Fruit fly (Drosophila melanogaster): Measurements from ENCODE around the gene eIF2gamma.
A peak's percentile ranks its signal among the peaks of the same experiment; 100 is the strongest.

The eIF2gamma gene

DNA sequence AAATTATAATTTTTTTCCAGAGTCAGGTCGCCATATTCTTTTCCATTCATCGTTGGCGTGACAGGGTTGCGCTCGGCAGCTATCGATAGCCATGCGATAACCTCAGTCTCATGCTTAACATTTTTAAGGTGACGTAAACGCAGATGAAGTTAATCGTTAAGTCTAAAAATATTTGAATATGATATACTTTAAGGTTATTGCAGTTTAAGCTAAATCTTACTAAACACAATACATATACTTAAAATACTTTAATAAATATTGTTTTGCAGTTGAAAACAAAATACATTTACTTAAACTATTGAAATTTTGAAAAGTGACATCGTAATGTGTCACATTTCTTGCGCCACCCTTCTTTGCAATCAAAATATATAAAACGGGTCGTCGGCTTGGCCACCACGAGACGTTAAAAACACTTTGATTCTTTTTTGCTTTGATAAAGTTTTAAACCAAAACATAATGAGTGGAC, 11.9 kb upstream of the eIF2gamma start, which contains the start of the genes Cp190 and CG4338:
Cp190 (minus strand) TSS at position 84 of the 466 bp plus-strand sequence.
CG4338 (plus strand) TSS at position 365 of the 466 bp plus-strand sequence.
- TF ChIP-seq usp (GFP tag; optimal IDR thresholded peaks at IDR 0.05) (no peak), pan (optimal IDR thresholded peaks at IDR 0.05) (no peak), psq (optimal IDR thresholded peaks at IDR 0.05) (no peak), Dll (optimal IDR thresholded peaks at IDR 0.05) (no peak), EcR (GFP tag; optimal IDR thresholded peaks at IDR 0.05) (no peak), CG8478 (optimal IDR thresholded peaks at IDR 0.05) (no peak)

- TF ChIP-seq Dll (optimal IDR thresholded peaks at IDR 0.05) (no peak), EcR (GFP tag; optimal IDR thresholded peaks at IDR 0.05) (no peak), pan (optimal IDR thresholded peaks at IDR 0.05) (no peak), psq (optimal IDR thresholded peaks at IDR 0.05) (no peak), usp (GFP tag; optimal IDR thresholded peaks at IDR 0.05) (no peak), CG8478 (optimal IDR thresholded peaks at IDR 0.05) (no peak)
Observed at dm6 chr3R:15268856-15269255, 5.6 kb upstream of the eIF2gamma start.

DNA sequence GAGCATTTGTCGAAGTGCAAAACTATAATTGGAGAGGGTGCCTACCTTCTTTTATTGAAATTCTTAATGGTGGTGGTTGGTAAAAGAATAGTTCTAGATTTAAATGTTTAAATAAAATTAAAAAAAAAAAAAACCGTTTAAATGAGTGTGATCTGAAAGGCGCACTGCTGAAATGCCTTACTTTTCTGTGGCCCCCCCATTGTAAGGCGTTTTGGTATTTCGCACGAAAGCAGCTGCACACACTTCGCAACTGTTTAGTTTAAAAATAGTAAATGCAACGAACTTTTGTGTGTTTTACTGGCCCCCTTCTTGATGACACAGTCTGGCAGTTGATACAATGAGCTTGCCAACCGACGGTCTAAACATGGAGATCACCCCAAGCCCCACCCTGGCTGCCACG, 5.2 kb upstream of the eIF2gamma start, which contains the start of the genes CG14864 and Zip88E:
CG14864 (minus strand) TSS at position 113 of the 400 bp plus-strand sequence.
Zip88E (plus strand) TSS at position 237 of the 400 bp plus-strand sequence.
- TF ChIP-seq EcR (GFP tag; optimal IDR thresholded peaks at IDR 0.05) (no peak), CG8478 (optimal IDR thresholded peaks at IDR 0.05) (no peak), pan (optimal IDR thresholded peaks at IDR 0.05) (no peak), psq (optimal IDR thresholded peaks at IDR 0.05) (no peak), usp (GFP tag; optimal IDR thresholded peaks at IDR 0.05) (no peak), Dll (optimal IDR thresholded peaks at IDR 0.05) (no peak)

DNA sequence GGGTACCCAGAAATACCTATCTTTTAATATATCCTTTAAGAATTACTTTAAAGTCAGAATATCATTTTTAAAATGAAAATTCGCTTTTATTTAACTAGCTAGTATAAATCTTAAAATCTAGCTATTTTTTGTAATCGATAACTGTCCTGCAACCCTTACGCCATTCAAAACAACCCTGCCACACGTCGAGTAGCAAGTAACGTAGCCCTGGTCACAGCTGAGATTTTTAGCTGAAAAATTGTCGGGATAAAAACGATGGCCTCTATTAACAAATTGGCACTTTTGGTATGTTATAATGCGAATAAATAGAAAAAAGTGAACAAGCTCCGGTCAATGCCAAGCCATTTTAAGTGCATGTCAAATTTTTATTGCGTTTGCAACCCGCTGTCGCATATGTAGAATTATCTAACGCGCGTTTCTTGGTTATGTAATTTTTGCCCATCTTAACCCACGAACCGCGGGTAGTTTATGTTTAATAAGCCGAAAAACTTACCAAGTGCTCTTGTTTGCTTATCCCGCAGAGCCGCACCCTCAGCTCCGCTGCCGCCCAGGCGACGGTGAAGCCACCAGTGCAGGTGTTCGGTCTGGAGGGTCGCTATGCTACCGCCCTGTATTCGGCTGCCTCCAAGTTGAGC, 2.3 kb upstream of the eIF2gamma start, which contains the start of gene ATPsynO:
ATPsynO (plus strand) TSS at position 186 of the 635 bp plus-strand sequence.
- no peak for TF ChIP-seq EcR (GFP tag; optimal IDR thresholded peaks at IDR 0.05)
- TF ChIP-seq Dll (optimal IDR thresholded peaks at IDR 0.05) = no peak
- TF ChIP-seq psq (optimal IDR thresholded peaks at IDR 0.05) = no peak
- no peak for TF ChIP-seq CG8478 (optimal IDR thresholded peaks at IDR 0.05)
- no peak for TF ChIP-seq usp (GFP tag; optimal IDR thresholded peaks at IDR 0.05)
- TF ChIP-seq pan (optimal IDR thresholded peaks at IDR 0.05) = no peak

DNA sequence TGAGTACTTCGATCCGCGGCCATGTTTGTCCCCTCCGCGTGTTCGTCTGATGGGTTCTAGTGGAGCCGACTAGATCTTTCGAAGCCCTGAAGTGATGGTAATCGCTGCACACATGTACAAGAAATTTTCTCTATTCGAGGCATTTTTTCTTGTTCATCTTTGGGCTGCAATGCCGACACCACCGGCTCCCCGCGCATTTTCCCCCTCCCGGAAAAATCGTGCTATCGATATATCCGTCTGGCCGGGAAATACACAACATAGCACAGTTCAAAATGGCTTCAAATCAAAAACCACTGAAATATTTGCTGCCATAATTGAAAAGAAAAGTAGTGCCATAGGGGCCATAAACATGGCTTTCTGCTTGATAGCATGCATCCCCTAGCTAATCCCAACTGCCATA, 688 bp upstream of the eIF2gamma start:
- TF ChIP-seq psq (optimal IDR thresholded peaks at IDR 0.05) = no peak
- no peak for TF ChIP-seq CG8478 (optimal IDR thresholded peaks at IDR 0.05)
- TF ChIP-seq usp (GFP tag; optimal IDR thresholded peaks at IDR 0.05) = no peak
- no peak for TF ChIP-seq Dll (optimal IDR thresholded peaks at IDR 0.05)
- no peak for TF ChIP-seq pan (optimal IDR thresholded peaks at IDR 0.05)
- TF ChIP-seq EcR (GFP tag; optimal IDR thresholded peaks at IDR 0.05) = no peak

DNA sequence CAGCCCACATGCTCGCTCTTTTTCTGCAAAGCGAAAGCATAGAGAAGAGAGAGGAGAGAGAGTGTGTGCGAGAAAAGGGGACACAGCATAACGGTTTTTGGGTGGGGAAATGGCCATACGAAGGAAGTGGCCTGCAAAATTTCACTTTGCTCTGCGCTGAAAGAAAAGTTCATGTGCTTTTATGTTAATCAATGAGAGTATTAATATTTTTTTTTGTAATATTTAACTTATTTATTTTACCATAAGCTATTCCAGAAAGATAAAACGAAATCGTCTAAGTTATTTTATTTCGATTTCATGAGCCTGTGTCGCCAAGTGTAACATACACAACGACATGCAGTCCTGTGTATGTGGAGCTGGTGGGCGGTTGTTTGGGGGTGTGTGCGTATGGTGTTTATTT, 12.8 kb downstream of the eIF2gamma start:
- TF ChIP-seq psq (optimal IDR thresholded peaks at IDR 0.05) = no peak
- no peak for TF ChIP-seq usp (GFP tag; optimal IDR thresholded peaks at IDR 0.05)
- no peak for TF ChIP-seq CG8478 (optimal IDR thresholded peaks at IDR 0.05)
- TF ChIP-seq pan (optimal IDR thresholded peaks at IDR 0.05) = no peak
- no peak for TF ChIP-seq EcR (GFP tag; optimal IDR thresholded peaks at IDR 0.05)
- TF ChIP-seq Dll (optimal IDR thresholded peaks at IDR 0.05) = no peak

- TF ChIP-seq pan (optimal IDR thresholded peaks at IDR 0.05) = no peak
- TF ChIP-seq usp (GFP tag; optimal IDR thresholded peaks at IDR 0.05) = no peak
- TF ChIP-seq psq (optimal IDR thresholded peaks at IDR 0.05) = no peak
- TF ChIP-seq Dll (optimal IDR thresholded peaks at IDR 0.05) = no peak
- no peak for TF ChIP-seq CG8478 (optimal IDR thresholded peaks at IDR 0.05)
- no peak for TF ChIP-seq EcR (GFP tag; optimal IDR thresholded peaks at IDR 0.05)
Observed at dm6 chr3R:15249735-15250134, 13.5 kb downstream of the eIF2gamma start, which contains the start of gene CG42404. TSS of gene CG42404 (plus strand) at chr3R:15250094.

dm6 chr3R:15249037-15249436, 14.2 kb downstream of the eIF2gamma start, which contains the start of gene Amt:
TSS of gene Amt (minus strand) at chr3R:15249137.
- TF ChIP-seq CG8478 (optimal IDR thresholded peaks at IDR 0.05) = no peak
- no peak for TF ChIP-seq EcR (GFP tag; optimal IDR thresholded peaks at IDR 0.05)
- TF ChIP-seq usp (GFP tag; optimal IDR thresholded peaks at IDR 0.05) = no peak
- no peak for TF ChIP-seq pan (optimal IDR thresholded peaks at IDR 0.05)
- no peak for TF ChIP-seq psq (optimal IDR thresholded peaks at IDR 0.05)
- TF ChIP-seq Dll (optimal IDR thresholded peaks at IDR 0.05) = no peak

DNA sequence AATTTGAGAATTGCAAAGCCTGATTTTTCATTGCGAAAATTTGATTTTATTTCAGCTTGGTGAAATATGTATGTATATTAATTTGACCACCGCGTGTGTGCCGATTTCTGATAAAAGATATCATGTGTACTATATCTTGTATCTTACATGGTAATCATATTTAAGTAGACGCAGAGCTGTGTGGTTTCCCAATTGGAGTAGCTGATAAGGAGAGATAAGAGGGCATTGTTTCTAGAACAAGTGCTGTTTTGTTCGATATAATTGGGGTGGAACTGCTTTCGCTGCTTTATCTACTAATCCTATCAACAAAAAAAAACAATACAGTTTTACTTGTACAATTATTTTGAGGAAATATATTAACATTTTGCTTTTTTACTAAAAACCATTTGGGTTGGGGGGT, 16.7 kb downstream of the eIF2gamma start:
- TF ChIP-seq psq (optimal IDR thresholded peaks at IDR 0.05) = no peak
- no peak for TF ChIP-seq pan (optimal IDR thresholded peaks at IDR 0.05)
- TF ChIP-seq usp (GFP tag; optimal IDR thresholded peaks at IDR 0.05) = no peak
- no peak for TF ChIP-seq CG8478 (optimal IDR thresholded peaks at IDR 0.05)
- TF ChIP-seq Dll (optimal IDR thresholded peaks at IDR 0.05) = no peak
- TF ChIP-seq EcR (GFP tag; optimal IDR thresholded peaks at IDR 0.05) = no peak

DNA sequence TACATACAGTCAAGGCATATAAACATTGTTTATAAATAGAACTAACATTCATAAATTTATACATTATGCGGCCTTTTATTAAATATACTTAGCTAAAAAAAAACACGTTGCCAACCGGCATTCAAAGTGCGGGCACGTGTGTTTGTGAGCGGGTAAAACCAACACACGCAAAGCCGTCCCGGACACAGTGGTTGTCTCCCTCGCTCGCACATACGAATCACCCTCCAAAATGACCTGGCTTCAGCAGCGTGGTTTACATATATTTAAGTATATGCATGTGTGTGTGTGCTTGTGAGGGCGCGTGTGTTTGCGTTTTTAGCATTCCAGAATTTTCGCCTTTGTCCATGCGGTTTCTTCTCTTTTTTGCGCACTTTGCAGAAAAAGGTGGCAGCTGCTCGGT, 19.8 kb downstream of the eIF2gamma start:
- TF ChIP-seq usp (GFP tag; optimal IDR thresholded peaks at IDR 0.05) (no peak), psq (optimal IDR thresholded peaks at IDR 0.05) (no peak), pan (optimal IDR thresholded peaks at IDR 0.05) (no peak), CG8478 (optimal IDR thresholded peaks at IDR 0.05) (peak; percentile 65)

- TF ChIP-seq pan (optimal IDR thresholded peaks at IDR 0.05) = no peak
- TF ChIP-seq EcR (GFP tag; optimal IDR thresholded peaks at IDR 0.05) = no peak
- no peak for TF ChIP-seq psq (optimal IDR thresholded peaks at IDR 0.05)
Observed at dm6 chr3R:15243046-15243356, 20.3 kb downstream of the eIF2gamma start.

DNA sequence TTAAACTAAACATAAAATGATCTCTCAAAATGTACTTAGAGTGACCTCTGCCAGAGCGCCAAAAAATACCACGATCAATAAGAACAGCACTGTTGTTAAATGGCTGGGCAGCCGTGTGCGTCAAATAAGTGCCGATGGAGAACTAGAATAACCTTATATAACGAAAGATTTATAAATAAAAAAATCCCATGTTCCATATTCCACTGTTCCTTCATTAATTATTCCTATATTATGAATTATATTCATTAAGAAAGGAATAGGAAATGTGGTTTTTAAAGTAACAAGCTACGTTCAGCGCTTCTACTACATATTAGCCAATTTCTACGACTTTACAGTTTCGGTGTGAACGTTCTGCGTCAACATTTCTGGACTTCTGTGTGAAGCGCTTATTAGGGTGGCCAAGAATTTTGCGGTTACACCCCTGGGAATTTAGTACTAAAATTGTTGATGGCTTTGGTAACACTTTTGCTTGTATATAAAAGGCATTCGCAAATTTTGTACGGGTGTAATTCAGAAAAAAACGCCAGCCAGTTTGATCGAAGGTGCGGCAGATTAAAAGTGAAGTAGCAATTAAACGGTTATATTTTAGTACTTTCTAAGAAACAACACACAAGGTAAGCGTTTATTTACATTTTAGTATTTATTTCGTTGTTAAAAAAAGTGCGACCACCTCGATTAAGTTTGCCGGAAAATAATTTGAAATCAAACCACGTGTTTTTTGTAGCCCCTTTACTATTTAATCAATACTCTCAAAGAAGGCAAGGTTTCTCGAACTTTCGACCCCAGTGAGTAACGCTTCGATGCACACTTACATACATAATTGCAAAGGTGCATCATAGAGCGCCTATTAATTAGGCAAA, 20.8 kb downstream of the eIF2gamma start, which contains the start of the genes tefu and Hsc70-4:
tefu (minus strand) TSS at position 51 of the 860 bp plus-strand sequence.
Hsc70-4 (plus strand) TSS at position 502 of the 860 bp plus-strand sequence.
- TF ChIP-seq CG8478 (optimal IDR thresholded peaks at IDR 0.05) (no peak), pan (optimal IDR thresholded peaks at IDR 0.05) (no peak), EcR (GFP tag; optimal IDR thresholded peaks at IDR 0.05) (no peak), usp (GFP tag; optimal IDR thresholded peaks at IDR 0.05) (no peak), psq (optimal IDR thresholded peaks at IDR 0.05) (no peak), Dll (optimal IDR thresholded peaks at IDR 0.05) (no peak)

Measured in whole organism.